Fruit fly (Drosophila melanogaster): ENCODE data around the gene sws.
A peak's percentile ranks its signal among the peaks of the same experiment; 100 is the strongest.

The sws gene

DNA sequence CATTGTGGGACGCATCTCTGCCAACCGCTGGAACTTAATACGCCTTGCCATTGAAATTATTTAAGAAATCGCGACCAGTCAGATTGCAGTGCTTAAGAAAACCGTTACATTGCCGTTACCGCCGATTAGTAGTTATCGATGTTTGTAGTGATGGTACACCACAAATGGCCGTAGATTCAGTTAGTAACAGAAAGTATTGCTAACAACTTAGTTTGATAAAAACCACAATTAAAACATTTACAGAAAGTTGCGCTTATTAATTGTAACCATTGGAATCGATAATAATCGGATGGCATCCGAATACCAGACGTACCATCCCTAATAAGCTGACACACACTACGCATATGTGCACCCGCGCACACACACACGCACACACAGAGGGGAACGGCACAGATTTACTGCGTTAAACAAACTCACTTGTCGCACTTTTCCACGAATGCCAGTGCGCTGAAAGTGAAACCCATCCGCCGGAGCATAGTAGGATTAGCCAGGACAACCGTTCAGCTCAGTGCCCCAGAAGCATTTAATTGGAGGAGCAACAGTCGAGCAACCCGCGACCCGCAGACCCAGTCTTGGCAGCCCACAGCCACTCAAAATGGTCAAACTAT lies 47.9 kb downstream of the sws start, which contains the start of the genes hdm and Ykt6:
TSS of gene hdm (minus strand) at position 51 of the 608 bp plus-strand sequence.
TSS of gene Ykt6 (plus strand) at position 329 of the 608 bp plus-strand sequence.
- TF ChIP-seq toe (GFP tag; optimal IDR thresholded peaks at IDR 0.05) = peak; percentile 86
- no peak for TF ChIP-seq Clk (GFP tag; optimal IDR thresholded peaks at IDR 0.05)
- TF ChIP-seq Crg-1 (GFP tag; optimal IDR thresholded peaks at IDR 0.05) = peak; percentile 84
- peak; percentile 72 for TF ChIP-seq tj (GFP tag; optimal IDR thresholded peaks at IDR 0.05)
- TF ChIP-seq kay (GFP tag; ENCODE audit: borderline replicate concordance) = no peak
- TF ChIP-seq cnc (optimal IDR thresholded peaks at IDR 0.05) = no peak
- peak; percentile 91 for TF ChIP-seq bab1 (GFP tag; optimal IDR thresholded peaks at IDR 0.05)
- TF ChIP-seq CG5204 (GFP tag; optimal IDR thresholded peaks at IDR 0.05) = no peak
- TF ChIP-seq ovo (GFP tag; optimal IDR thresholded peaks at IDR 0.05) = peak; percentile 92
- TF ChIP-seq Mnt (GFP tag; optimal IDR thresholded peaks at IDR 0.05) = peak; percentile 83
- TF ChIP-seq CG14711 (tag; optimal IDR thresholded peaks at IDR 0.05) = peak; percentile 82
- no peak for TF ChIP-seq Hr96 (GFP tag; optimal IDR thresholded peaks at IDR 0.05)
- peak; percentile 42 for TF ChIP-seq CG33017 (tag; optimal IDR thresholded peaks at IDR 0.05)
- TF ChIP-seq CG12768 (GFP tag; optimal IDR thresholded peaks at IDR 0.05) = peak; percentile 38
- peak; percentile 96 for TF ChIP-seq pad (GFP tag; optimal IDR thresholded peaks at IDR 0.05)
- peak; percentile 84 for TF ChIP-seq CG7101 (tag; optimal IDR thresholded peaks at IDR 0.05)
- TF ChIP-seq cic (GFP tag; optimal IDR thresholded peaks at IDR 0.05) = peak; percentile 11
- no peak for TF ChIP-seq CG7045 (GFP tag; optimal IDR thresholded peaks at IDR 0.05)
- peak; percentile 88 for TF ChIP-seq CG1620 (GFP tag; optimal IDR thresholded peaks at IDR 0.05)
- TF ChIP-seq CG11617 (GFP tag; optimal IDR thresholded peaks at IDR 0.05) = peak; percentile 77

DNA sequence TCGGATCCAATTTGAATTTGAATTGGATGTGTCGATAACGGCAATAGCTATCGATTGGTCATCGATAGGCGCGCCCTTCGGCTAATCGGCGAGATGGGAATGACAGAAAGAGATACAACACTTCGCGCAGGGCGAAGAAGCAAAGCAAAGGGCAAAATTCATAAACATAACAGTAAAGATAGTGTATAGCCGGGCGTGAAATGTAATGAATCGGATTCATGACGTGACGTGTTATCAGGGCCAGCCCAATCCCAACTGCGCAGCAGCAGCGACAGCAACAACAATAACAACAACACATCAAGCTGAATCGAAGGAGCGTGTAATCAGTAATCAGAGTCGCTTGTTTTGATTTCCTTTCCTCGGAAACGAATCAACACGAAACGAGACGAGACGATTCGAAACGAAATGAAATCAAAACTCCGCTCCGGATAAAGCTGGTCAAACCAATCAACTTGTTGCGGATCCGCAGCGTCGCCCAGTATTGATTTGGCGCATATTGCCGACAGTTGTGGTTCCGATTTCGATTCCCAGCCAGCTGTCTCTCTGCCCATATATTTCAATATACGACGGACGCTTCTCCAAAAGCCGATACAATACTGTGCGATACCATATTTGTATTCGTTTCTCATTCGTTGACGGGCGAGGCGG lies 55.9 kb downstream of the sws start, which contains the start of gene snz:
TSS of gene snz (plus strand) at position 107 of the 648 bp plus-strand sequence.
- TF ChIP-seq ovo (GFP tag; optimal IDR thresholded peaks at IDR 0.05) = peak; percentile 50
- peak; percentile 62 for TF ChIP-seq cic (GFP tag; optimal IDR thresholded peaks at IDR 0.05)
- TF ChIP-seq Mnt (GFP tag; optimal IDR thresholded peaks at IDR 0.05) = peak; percentile 35
- no peak for TF ChIP-seq CG7045 (GFP tag; optimal IDR thresholded peaks at IDR 0.05)
- no peak for TF ChIP-seq kay (GFP tag; ENCODE audit: borderline replicate concordance)
- TF ChIP-seq tj (GFP tag; optimal IDR thresholded peaks at IDR 0.05) = peak; percentile 46
- TF ChIP-seq bab1 (GFP tag; optimal IDR thresholded peaks at IDR 0.05) = peak; percentile 11
- no peak for TF ChIP-seq CG12768 (GFP tag; optimal IDR thresholded peaks at IDR 0.05)
- TF ChIP-seq CG14711 (tag; optimal IDR thresholded peaks at IDR 0.05) = peak; percentile 18
- peak; percentile 38 for TF ChIP-seq CG7101 (tag; optimal IDR thresholded peaks at IDR 0.05)
- TF ChIP-seq CG11617 (GFP tag; optimal IDR thresholded peaks at IDR 0.05) = peak; percentile 20

DNA sequence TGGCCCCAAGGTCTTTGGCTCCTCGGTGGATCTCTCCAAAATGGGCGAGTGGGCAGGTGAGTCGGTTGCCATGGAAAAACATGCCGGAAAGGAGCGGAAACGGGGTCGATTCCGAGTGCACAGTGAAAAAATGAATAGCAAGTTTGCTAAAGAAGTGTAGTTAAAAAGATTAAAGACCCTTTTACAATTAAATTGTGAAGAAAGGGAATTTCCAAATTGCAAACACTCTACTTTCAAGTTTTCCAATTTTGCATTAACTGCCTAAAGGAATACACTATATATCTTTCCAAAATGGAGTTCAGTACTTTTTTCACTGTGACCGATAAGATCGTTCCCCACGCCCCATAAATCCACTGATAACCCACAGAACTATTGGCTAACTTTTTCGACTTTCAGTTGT lies 58.6 kb downstream of the sws start:
- TF ChIP-seq tj (GFP tag; optimal IDR thresholded peaks at IDR 0.05) = no peak
- no peak for TF ChIP-seq pad (GFP tag; optimal IDR thresholded peaks at IDR 0.05)
- no peak for TF ChIP-seq CG12768 (GFP tag; optimal IDR thresholded peaks at IDR 0.05)
- TF ChIP-seq CG5204 (GFP tag; optimal IDR thresholded peaks at IDR 0.05) = no peak
- no peak for TF ChIP-seq Crg-1 (GFP tag; optimal IDR thresholded peaks at IDR 0.05)
- no peak for TF ChIP-seq bab1 (GFP tag; optimal IDR thresholded peaks at IDR 0.05)
- no peak for TF ChIP-seq ovo (GFP tag; optimal IDR thresholded peaks at IDR 0.05)
- no peak for TF ChIP-seq Mnt (GFP tag; optimal IDR thresholded peaks at IDR 0.05)
- TF ChIP-seq toe (GFP tag; optimal IDR thresholded peaks at IDR 0.05) = no peak
- TF ChIP-seq kay (GFP tag; ENCODE audit: borderline replicate concordance) = no peak
- TF ChIP-seq CG1620 (GFP tag; optimal IDR thresholded peaks at IDR 0.05) = no peak

DNA sequence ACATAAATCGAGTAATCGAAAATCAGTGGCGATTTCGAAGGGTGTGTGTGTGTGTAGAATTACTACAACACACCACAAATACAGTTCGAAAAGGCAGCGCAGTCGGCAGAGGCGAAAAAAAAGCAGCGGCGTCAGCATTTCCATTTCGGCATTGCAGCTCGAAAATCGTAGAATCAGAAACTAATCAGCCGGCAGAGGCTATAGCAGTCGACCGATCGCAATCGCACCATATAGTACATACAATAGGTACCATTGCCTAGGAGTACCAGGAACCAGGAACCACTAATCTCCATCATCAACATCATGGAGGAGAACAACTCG lies 59.0 kb downstream of the sws start:
- no peak for TF ChIP-seq Mnt (GFP tag; optimal IDR thresholded peaks at IDR 0.05)
- TF ChIP-seq bab1 (GFP tag; optimal IDR thresholded peaks at IDR 0.05) = no peak
- no peak for TF ChIP-seq Hr96 (GFP tag; optimal IDR thresholded peaks at IDR 0.05)
- no peak for TF ChIP-seq Clk (GFP tag; optimal IDR thresholded peaks at IDR 0.05)
- peak; percentile 96 for TF ChIP-seq tj (GFP tag; optimal IDR thresholded peaks at IDR 0.05)

DNA sequence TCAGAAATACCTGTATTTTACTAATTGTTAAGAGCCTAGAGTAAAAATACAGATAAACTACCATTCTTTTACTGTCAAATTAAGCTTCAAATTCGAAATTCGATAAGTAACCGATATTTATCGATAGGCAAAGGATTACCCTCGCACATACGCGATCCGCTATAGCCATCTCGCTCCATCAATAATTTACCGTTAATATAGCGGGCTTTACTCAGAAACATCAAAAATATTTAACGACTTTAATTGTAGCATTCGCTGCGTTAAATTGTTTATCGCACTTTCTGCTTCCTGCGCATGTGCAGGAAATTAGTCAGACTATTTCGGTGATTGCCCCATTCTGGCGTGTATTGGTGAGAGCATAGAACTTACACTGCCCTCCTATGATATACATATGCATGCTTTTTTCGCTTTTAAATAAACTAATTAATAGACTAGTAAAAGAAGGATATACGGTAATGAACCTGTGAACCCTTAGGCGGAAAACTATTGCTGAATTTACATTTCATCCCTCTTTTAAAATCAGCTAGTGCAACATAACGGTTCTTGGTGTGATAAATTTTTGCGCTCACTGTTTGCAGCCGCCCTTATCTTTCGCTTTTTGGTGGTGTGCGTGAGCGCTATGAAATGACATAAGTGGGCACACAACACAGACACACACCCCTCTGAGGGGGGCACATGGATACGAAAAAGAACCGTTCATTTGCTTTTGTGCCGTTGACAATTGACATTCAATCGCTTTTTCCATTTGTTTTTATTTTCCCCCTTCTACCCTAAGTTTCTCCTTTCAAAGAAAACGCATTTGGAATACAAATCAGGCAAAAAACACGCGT lies 59.6 kb downstream of the sws start, which contains the start of the genes dpr14 and spidey:
TSS of gene dpr14 (minus strand) at position 48 of the 830 bp plus-strand sequence.
TSS of gene spidey (plus strand) at position 693 of the 830 bp plus-strand sequence.
- TF ChIP-seq Mnt (GFP tag; optimal IDR thresholded peaks at IDR 0.05) (peak; percentile 84), Hr96 (GFP tag; optimal IDR thresholded peaks at IDR 0.05) (peak; percentile 95), CG33017 (tag; optimal IDR thresholded peaks at IDR 0.05) (peak; percentile 78), kay (GFP tag; ENCODE audit: borderline replicate concordance) (peak; percentile 2), tj (GFP tag; optimal IDR thresholded peaks at IDR 0.05) (no peak), Crg-1 (GFP tag; optimal IDR thresholded peaks at IDR 0.05) (peak; percentile 71), CG12768 (GFP tag; optimal IDR thresholded peaks at IDR 0.05) (peak; percentile 84), CG14711 (tag; optimal IDR thresholded peaks at IDR 0.05) (peak; percentile 87), pad (GFP tag; optimal IDR thresholded peaks at IDR 0.05) (peak; percentile 99), ovo (GFP tag; optimal IDR thresholded peaks at IDR 0.05) (peak; percentile 99), CG5204 (GFP tag; optimal IDR thresholded peaks at IDR 0.05) (no peak), CG1620 (GFP tag; optimal IDR thresholded peaks at IDR 0.05) (peak; percentile 86), CG11617 (GFP tag; optimal IDR thresholded peaks at IDR 0.05) (peak; percentile 89), Clk (GFP tag; optimal IDR thresholded peaks at IDR 0.05) (peak; percentile 72), CG7101 (tag; optimal IDR thresholded peaks at IDR 0.05) (peak; percentile 92), cic (GFP tag; optimal IDR thresholded peaks at IDR 0.05) (peak; percentile 55), cnc (optimal IDR thresholded peaks at IDR 0.05) (no peak), bab1 (GFP tag; optimal IDR thresholded peaks at IDR 0.05) (peak; percentile 88), CG7045 (GFP tag; optimal IDR thresholded peaks at IDR 0.05) (peak; percentile 81), toe (GFP tag; optimal IDR thresholded peaks at IDR 0.05) (peak; percentile 69)
